Fruit fly (Drosophila melanogaster) whole organism, pupa: ENCODE results near the gene CG10031.

ENCODE experiments used
- CG10348 ChIP-seq: fragments of 200-800 bp; sonication (Bioruptor generic); IDR thresholded peaks from 2 replicates; pipeline ENCODE4 v1.3.6; 2022; ENCODE audit warnings: missing biosample characterization, missing genetic modification characterization
- CG15710 ChIP-seq: fragments of 200-800 bp; sonication (Bioruptor generic); optimal IDR thresholded peaks from 2 replicates; lab custom pipeline; 2018; ENCODE audit warnings: missing biosample characterization, mild to moderate bottlenecking, missing genetic modification characterization, moderate library complexity
- CG34367 ChIP-seq: fragments of 200-800 bp; sonication (Bioruptor generic); optimal IDR thresholded peaks from 2 replicates; lab custom pipeline; 2018; ENCODE audit warnings: missing biosample characterization, mild to moderate bottlenecking, missing genetic modification characterization
- CG8159 ChIP-seq: fragments of 200-800 bp; sonication (Bioruptor generic); optimal IDR thresholded peaks from 3 replicates; lab custom pipeline; 2018; ENCODE audit warnings: missing biosample characterization, mild to moderate bottlenecking, missing genetic modification characterization, moderate library complexity
- CG8301 ChIP-seq: fragments of 200-800 bp; sonication (Bioruptor generic); optimal IDR thresholded peaks from 2 replicates; lab custom pipeline; 2018; ENCODE audit warnings: missing biosample characterization, mild to moderate bottlenecking, missing genetic modification characterization
- CG9948 ChIP-seq: fragments of 200-800 bp; sonication (Bioruptor generic); optimal IDR thresholded peaks from 2 replicates; lab custom pipeline; 2018; ENCODE audit warnings: missing biosample characterization, mild to moderate bottlenecking, missing genetic modification characterization, moderate library complexity
- EcR ChIP-seq: fragments of 200-800 bp; sonication (Bioruptor generic); optimal IDR thresholded peaks from 3 replicates; lab custom pipeline; 2019; ENCODE audit warnings: missing biosample characterization, missing genetic modification characterization, mild to moderate bottlenecking, moderate library complexity, missing genetic modification reagents
- Ets98B ChIP-seq: fragments of 200-800 bp; sonication (Bioruptor generic); IDR thresholded peaks from 2 replicates; pipeline ENCODE4 v1.3.6; 2022; ENCODE audit warnings: missing biosample characterization, missing genetic modification characterization
- Pif1A ChIP-seq: fragments of 200-800 bp; sonication (Bioruptor generic); optimal IDR thresholded peaks from 3 replicates; lab custom pipeline; 2016; ENCODE audit warnings: missing biosample characterization, missing genetic modification characterization
- Pif1B ChIP-seq: fragments of 200-800 bp; sonication (Bioruptor generic); optimal IDR thresholded peaks from 3 replicates; lab custom pipeline; 2016; ENCODE audit warnings: missing biosample characterization, missing genetic modification characterization
- fd96Ca ChIP-seq: fragments of 200-800 bp; sonication (Bioruptor generic); IDR thresholded peaks from 3 replicates; pipeline ENCODE4 v1.3.6; 2022; ENCODE audit warnings: missing biosample characterization, missing genetic modification characterization
- gl ChIP-seq: fragments of 200-800 bp; sonication (Bioruptor generic); optimal IDR thresholded peaks from 2 replicates; lab custom pipeline; 2018; ENCODE audit warnings: missing biosample characterization, mild to moderate bottlenecking, missing genetic modification characterization
- rn ChIP-seq: fragments of 200-800 bp; sonication (Bioruptor generic); IDR thresholded peaks from 2 replicates; pipeline ENCODE4 v1.3.6; 2022; ENCODE audit warnings: missing biosample characterization, missing genetic modification characterization

- TF ChIP-seq rn (GFP tag; lab: Robert Waterston, UW), result no peak
- TF ChIP-seq fd96Ca, result no peak
- no peak for TF ChIP-seq CG34367
- no peak for TF ChIP-seq gl (tag; lab: Kevin White, UChicago)
- TF ChIP-seq CG15710 (tag; lab: Kevin White, UChicago), result no peak
- TF ChIP-seq Ets98B (GFP tag; lab: Robert Waterston, UW), result no peak
- TF ChIP-seq CG8301 (tag; lab: Kevin White, UChicago), result peak; percentile 39
- TF ChIP-seq Pif1A (GFP tag; lab: Kevin White, UChicago), result peak; percentile 3
- peak; percentile 28 for TF ChIP-seq CG8159 (tag; lab: Kevin White, UChicago)
- TF ChIP-seq Pif1B (GFP tag; lab: Kevin White, UChicago), result peak; percentile 9
- TF ChIP-seq EcR (GFP tag; lab: Kevin White, UChicago), result no peak
- no peak for TF ChIP-seq CG10348 (GFP tag; lab: Robert Waterston, UW)
- TF ChIP-seq CG9948 (tag; lab: Kevin White, UChicago), result peak; percentile 24
These were observed 38.8 kb upstream of the CG10031 start for dm6 chr2L:3737682-3738081.
